Worm (Caenorhabditis elegans) whole organism, young adult: ENCODE data around the gene C09F12.3.

Experiments used
- F49E8.2 ChIP-seq: sonication (generic microtip); optimal IDR thresholded peaks from 3 replicates; lab custom pipeline; 2017; ENCODE audit warnings: missing genetic modification characterization, mild to moderate bottlenecking, missing compliant biosample characterization, antibody characterized with exemption, moderate library complexity; ENCODE audit not compliant: insufficient read depth
- lsy-27 ChIP-seq: sonication (generic microtip); optimal IDR thresholded peaks from 2 replicates; lab custom pipeline; 2017; ENCODE audit warnings: missing genetic modification characterization, mild to moderate bottlenecking, missing compliant biosample characterization, antibody characterized with exemption, missing genotype, borderline replicate concordance; ENCODE audit not compliant: insufficient read depth
- nfya-2 ChIP-seq: fragments of 200-800 bp; sonication (Bioruptor generic); IDR thresholded peaks from 2 replicates; pipeline ENCODE4 v1.3.6; 2022; ENCODE audit warnings: missing genetic modification reagents, missing genetic modification characterization, missing compliant biosample characterization
- nhr-80 ChIP-seq: sonication (generic microtip); optimal IDR thresholded peaks from 2 replicates; lab custom pipeline; 2016; ENCODE audit warnings: missing genetic modification characterization, missing compliant biosample characterization
- pha-4 ChIP-seq: fragments of 150-350 bp; sonication (generic microtip); optimal IDR thresholded peaks from 2 replicates; lab custom pipeline; 2014; ENCODE audit warnings: missing biosample characterization, missing genetic modification reagents, missing genetic modification characterization
- sea-2 ChIP-seq: fragments of 200-800 bp; sonication (Bioruptor generic); IDR thresholded peaks from 2 replicates; pipeline ENCODE4 v1.3.6; 2022; ENCODE audit warnings: missing genetic modification characterization, missing compliant biosample characterization
- unc-130 ChIP-seq: sonication (generic microtip); optimal IDR thresholded peaks from 2 replicates; lab custom pipeline; 2016; ENCODE audit warnings: missing genetic modification reagents, missing genetic modification characterization, missing compliant biosample characterization

DNA sequence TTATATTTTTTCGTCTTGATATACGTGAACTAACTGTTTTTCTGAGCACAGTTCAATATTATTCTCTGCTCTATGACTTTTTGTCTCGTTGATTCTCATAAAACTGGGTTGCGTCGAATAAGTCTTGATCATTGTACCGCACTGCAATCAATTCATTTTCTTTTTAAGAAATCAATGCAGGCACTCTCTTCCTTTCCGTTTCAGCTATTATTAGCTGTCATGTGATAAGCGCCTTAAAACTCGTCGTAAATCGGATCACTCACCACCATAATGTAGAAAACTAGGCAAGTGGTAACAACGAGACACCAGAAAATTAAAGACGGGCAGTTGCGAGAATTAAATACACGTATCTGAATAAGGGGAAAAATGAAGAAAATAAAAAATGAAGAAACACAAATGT lies 35.3 kb downstream of the C09F12.3 start:
- TF ChIP-seq pha-4 (tag; lab: Kevin White, UChicago) (no peak), nfya-2 (GFP tag; lab: Robert Waterston, UW) (no peak), lsy-27 (tag; lab: Kevin White, UChicago) (no peak), nhr-80 (tag; lab: Kevin White, UChicago) (peak; percentile 42), sea-2 (GFP tag; lab: Robert Waterston, UW) (no peak), F49E8.2 (tag; lab: Kevin White, UChicago) (no peak), unc-130 (GFP tag; lab: Kevin White, UChicago) (no peak)
